Fruit fly (Drosophila melanogaster) whole organism, pupa: ENCODE data around the gene sina.

Experiments used
- CG10348 ChIP-seq: fragments of 200-800 bp; sonication (Bioruptor generic); IDR thresholded peaks from 2 replicates; pipeline ENCODE4 v1.3.6; 2022; ENCODE audit warnings: missing biosample characterization, missing genetic modification characterization
- CG12605 ChIP-seq: fragments of 200-800 bp; sonication (Bioruptor generic); IDR thresholded peaks from 2 replicates; pipeline ENCODE4 v1.3.6; 2022; ENCODE audit warnings: missing biosample characterization, missing genetic modification characterization
- CG13204 ChIP-seq: fragments of 200-800 bp; sonication (Bioruptor generic); optimal IDR thresholded peaks from 2 replicates; lab custom pipeline; 2018; ENCODE audit warnings: missing biosample characterization, mild to moderate bottlenecking, missing genetic modification characterization, moderate library complexity
- CG14655 ChIP-seq: fragments of 200-800 bp; sonication (Bioruptor generic); optimal IDR thresholded peaks from 3 replicates; lab custom pipeline; 2017; ENCODE audit warnings: mild to moderate bottlenecking, missing biosample characterization, missing genetic modification reagents, missing genetic modification characterization
- CG15710 ChIP-seq: fragments of 200-800 bp; sonication (Bioruptor generic); optimal IDR thresholded peaks from 2 replicates; lab custom pipeline; 2018; ENCODE audit warnings: missing biosample characterization, mild to moderate bottlenecking, missing genetic modification characterization, moderate library complexity
- CG17806 ChIP-seq: fragments of 200-800 bp; sonication (Bioruptor generic); optimal IDR thresholded peaks from 2 replicates; lab custom pipeline; 2018; ENCODE audit warnings: missing biosample characterization, mild to moderate bottlenecking, missing genetic modification characterization, moderate library complexity
- CG32121 ChIP-seq: fragments of 200-800 bp; sonication (Bioruptor generic); IDR thresholded peaks from 2 replicates; pipeline ENCODE4 v1.3.6; 2022; ENCODE audit warnings: missing biosample characterization, missing genetic modification characterization
- CG34367 ChIP-seq: fragments of 200-800 bp; sonication (Bioruptor generic); optimal IDR thresholded peaks from 2 replicates; lab custom pipeline; 2018; ENCODE audit warnings: missing biosample characterization, mild to moderate bottlenecking, missing genetic modification characterization
- CG4496 ChIP-seq: fragments of 200-800 bp; sonication (Bioruptor generic); IDR thresholded peaks from 3 replicates; pipeline ENCODE4 v1.3.6; 2022; ENCODE audit warnings: missing biosample characterization, missing genetic modification characterization
- CG8159 ChIP-seq: fragments of 200-800 bp; sonication (Bioruptor generic); optimal IDR thresholded peaks from 3 replicates; lab custom pipeline; 2018; ENCODE audit warnings: missing biosample characterization, mild to moderate bottlenecking, missing genetic modification characterization, moderate library complexity
- CG8301 ChIP-seq: fragments of 200-800 bp; sonication (Bioruptor generic); optimal IDR thresholded peaks from 2 replicates; lab custom pipeline; 2018; ENCODE audit warnings: missing biosample characterization, mild to moderate bottlenecking, missing genetic modification characterization
- CG9948 ChIP-seq: fragments of 200-800 bp; sonication (Bioruptor generic); optimal IDR thresholded peaks from 2 replicates; lab custom pipeline; 2018; ENCODE audit warnings: missing biosample characterization, mild to moderate bottlenecking, missing genetic modification characterization, moderate library complexity
- D1 ChIP-seq: fragments of 200-800 bp; sonication (Bioruptor generic); optimal IDR thresholded peaks from 2 replicates; lab custom pipeline; 2018; ENCODE audit warnings: missing biosample characterization, mild to moderate bottlenecking, missing genetic modification characterization, moderate library complexity
- EcR ChIP-seq: fragments of 200-800 bp; sonication (Bioruptor generic); optimal IDR thresholded peaks from 3 replicates; lab custom pipeline; 2019; ENCODE audit warnings: missing biosample characterization, missing genetic modification characterization, mild to moderate bottlenecking, moderate library complexity, missing genetic modification reagents
- Ets98B ChIP-seq: fragments of 200-800 bp; sonication (Bioruptor generic); IDR thresholded peaks from 2 replicates; pipeline ENCODE4 v1.3.6; 2022; ENCODE audit warnings: missing biosample characterization, missing genetic modification characterization
- Pif1A ChIP-seq: fragments of 200-800 bp; sonication (Bioruptor generic); optimal IDR thresholded peaks from 3 replicates; lab custom pipeline; 2016; ENCODE audit warnings: missing biosample characterization, missing genetic modification characterization
- Pif1B ChIP-seq: fragments of 200-800 bp; sonication (Bioruptor generic); optimal IDR thresholded peaks from 3 replicates; lab custom pipeline; 2016; ENCODE audit warnings: missing biosample characterization, missing genetic modification characterization
- Snoo ChIP-seq: fragments of 200-800 bp; sonication (Bioruptor generic); optimal IDR thresholded peaks from 3 replicates; lab custom pipeline; 2017; ENCODE audit warnings: missing biosample characterization, mild to moderate bottlenecking, missing genetic modification characterization, inconsistent platforms
- fd96Ca ChIP-seq: fragments of 200-800 bp; sonication (Bioruptor generic); IDR thresholded peaks from 3 replicates; pipeline ENCODE4 v1.3.6; 2022; ENCODE audit warnings: missing biosample characterization, missing genetic modification characterization
- gl ChIP-seq: fragments of 200-800 bp; sonication (Bioruptor generic); optimal IDR thresholded peaks from 2 replicates; lab custom pipeline; 2018; ENCODE audit warnings: missing biosample characterization, mild to moderate bottlenecking, missing genetic modification characterization
- rn ChIP-seq: fragments of 200-800 bp; sonication (Bioruptor generic); IDR thresholded peaks from 2 replicates; pipeline ENCODE4 v1.3.6; 2022; ENCODE audit warnings: missing biosample characterization, missing genetic modification characterization

The sina gene

dm6 chr3L:16890650-16891336 lies 37.2 kb downstream of the sina start:
- peak; percentile 82 for TF ChIP-seq CG34367 (tag; lab: Kevin White, UChicago)
- peak; percentile 83 for TF ChIP-seq fd96Ca
- TF ChIP-seq CG14655 (GFP tag; lab: Kevin White, UChicago): peak; percentile 92
- TF ChIP-seq CG9948 (tag; lab: Kevin White, UChicago): peak; percentile 83
- TF ChIP-seq D1 (tag; lab: Kevin White, UChicago): peak; percentile 35
- peak; percentile 86 for TF ChIP-seq CG32121 (GFP tag; lab: Robert Waterston, UW)
- TF ChIP-seq CG4496 (GFP tag; lab: Robert Waterston, UW): peak; percentile 92
- TF ChIP-seq CG8301: peak; percentile 90
- peak; percentile 58 for TF ChIP-seq CG10348 (GFP tag; lab: Robert Waterston, UW)
- peak; percentile 70 for TF ChIP-seq Snoo
- peak; percentile 77 for TF ChIP-seq CG15710 (tag; lab: Kevin White, UChicago)
- peak; percentile 88 for TF ChIP-seq Pif1A
- TF ChIP-seq CG12605: peak; percentile 69
- peak; percentile 75 for TF ChIP-seq CG8159 (tag; lab: Kevin White, UChicago)
- TF ChIP-seq EcR (GFP tag; lab: Kevin White, UChicago): peak; percentile 65
- TF ChIP-seq CG13204 (GFP tag; lab: Kevin White, UChicago): peak; percentile 97
- peak; percentile 72 for TF ChIP-seq rn (GFP tag; lab: Robert Waterston, UW)
- TF ChIP-seq gl (tag; lab: Kevin White, UChicago): peak; percentile 27
- TF ChIP-seq Ets98B: peak; percentile 86
- TF ChIP-seq CG17806 (tag; lab: Kevin White, UChicago): peak; percentile 76
- TF ChIP-seq Pif1B (GFP tag; lab: Kevin White, UChicago): peak; percentile 80

- TF ChIP-seq EcR (GFP tag; lab: Kevin White, UChicago) (peak; percentile 31), CG4496 (GFP tag; lab: Robert Waterston, UW) (no peak)
These were observed 38.4 kb downstream of the sina start for dm6 chr3L:16891914-16892313.

- TF ChIP-seq CG8301 (peak; percentile 64), Pif1B (GFP tag; lab: Kevin White, UChicago) (no peak), CG15710 (tag; lab: Kevin White, UChicago) (peak; percentile 59), rn (GFP tag; lab: Robert Waterston, UW) (no peak), gl (tag; lab: Kevin White, UChicago) (no peak), CG34367 (tag; lab: Kevin White, UChicago) (peak; percentile 39), fd96Ca (0 out of 3 replicates have a peak, but pooled peaks have one; percentile 25), CG4496 (GFP tag; lab: Robert Waterston, UW) (peak; percentile 75; the same call in 2 of the 3 replicates), CG10348 (GFP tag; lab: Robert Waterston, UW) (no peak), D1 (tag; lab: Kevin White, UChicago) (no peak), Snoo (no peak), CG13204 (GFP tag; lab: Kevin White, UChicago) (no peak), CG14655 (GFP tag; lab: Kevin White, UChicago) (peak; percentile 62), CG9948 (tag; lab: Kevin White, UChicago) (peak; percentile 47), CG8159 (tag; lab: Kevin White, UChicago) (peak; percentile 10), Ets98B (peak; percentile 66), EcR (GFP tag; lab: Kevin White, UChicago) (peak; percentile 59), Pif1A (no peak), CG12605 (no peak), CG32121 (GFP tag; lab: Robert Waterston, UW) (peak; percentile 73), CG17806 (tag; lab: Kevin White, UChicago) (peak; percentile 46)
- TF ChIP-seq, all 21 proteins: peak for 12
These were observed 39.2 kb downstream of the sina start for dm6 chr3L:16892728-16893271.

DNA sequence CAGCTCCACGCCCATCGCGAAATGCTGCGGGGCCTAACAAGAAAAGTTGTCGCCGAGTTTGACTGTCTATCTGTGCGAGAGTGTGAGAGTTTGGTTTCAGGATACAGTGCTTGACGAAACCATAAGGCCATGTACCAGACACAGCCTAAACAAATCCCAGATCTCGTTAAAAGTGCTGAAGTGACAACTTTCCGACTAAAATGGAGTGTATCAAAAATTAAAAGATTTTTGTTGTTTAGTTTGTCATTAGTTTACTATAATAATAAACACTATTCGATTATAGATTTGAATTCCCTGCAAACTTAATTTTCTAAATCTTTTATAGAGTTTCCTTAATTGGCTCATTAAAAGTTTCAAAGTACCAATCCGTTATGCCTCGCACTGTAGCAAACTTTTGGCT lies 40.1 kb downstream of the sina start:
- TF ChIP-seq CG14655 (GFP tag; lab: Kevin White, UChicago): peak; percentile 8
- TF ChIP-seq Pif1B (GFP tag; lab: Kevin White, UChicago): no peak
- peak; percentile 28; the same call in 1 of the 2 replicates for TF ChIP-seq Ets98B
- TF ChIP-seq fd96Ca: peak; percentile 44; the same call in 1 of the 3 replicates
- peak; percentile 28; the same call in 1 of the 3 replicates for TF ChIP-seq CG4496 (GFP tag; lab: Robert Waterston, UW)
- TF ChIP-seq, all 21 proteins: peak for 4

DNA sequence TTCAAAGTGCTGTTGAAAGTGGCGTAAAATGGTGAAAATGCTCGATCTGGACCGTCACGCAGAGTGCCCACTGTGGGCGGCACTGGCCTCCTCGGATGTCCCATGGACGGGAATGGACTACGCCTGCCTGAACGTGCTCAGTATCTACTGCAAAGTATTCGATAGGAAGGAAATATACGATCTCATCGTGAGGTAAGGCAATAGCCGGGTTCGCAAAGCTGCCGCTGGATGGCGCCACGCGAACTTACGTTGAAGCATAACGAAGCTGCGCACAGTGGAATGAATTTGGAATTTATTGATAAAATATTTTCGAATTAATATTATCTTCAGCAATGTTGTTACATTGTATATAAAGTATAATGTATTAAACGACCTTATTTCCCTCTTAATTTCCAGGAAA lies 42.9 kb downstream of the sina start:
- TF ChIP-seq CG13204 (GFP tag; lab: Kevin White, UChicago) (no peak), fd96Ca (no peak), Ets98B (0 out of 2 replicates have a peak, but pooled peaks have one; percentile 13)
